Fruit fly (Drosophila melanogaster) whole organism, embryonic: Measurements from ENCODE around the gene ATPsynB.

Experiments
- ATbp ChIP-seq: fragments of 200-800 bp; sonication (Bioruptor generic); optimal IDR thresholded peaks from 2 replicates; lab custom pipeline; 2017; ENCODE audit warnings: missing biosample characterization, mild to moderate bottlenecking, missing genetic modification characterization, missing genetic modification reagents
- CG11504 ChIP-seq: fragments of 200-800 bp; sonication (Bioruptor generic); optimal IDR thresholded peaks from 3 replicates; lab custom pipeline; 2019; ENCODE audit warnings: missing biosample characterization, mild to moderate bottlenecking, missing genetic modification characterization, moderate library complexity
- CG11695 ChIP-seq: fragments of 200-800 bp; sonication (Bioruptor generic); IDR thresholded peaks from 3 replicates; pipeline ENCODE4 v1.3.6; 2022; ENCODE audit warnings: missing biosample characterization, missing genetic modification characterization
- CG12299 ChIP-seq: fragments of 200-800 bp; sonication (Bioruptor generic); optimal IDR thresholded peaks from 2 replicates; lab custom pipeline; 2018; ENCODE audit warnings: missing biosample characterization, mild to moderate bottlenecking, missing genetic modification characterization
- CG15269 ChIP-seq: fragments of 200-800 bp; sonication (Bioruptor generic); optimal IDR thresholded peaks from 2 replicates; lab custom pipeline; 2018; ENCODE audit warnings: missing biosample characterization, mild to moderate bottlenecking, missing genetic modification characterization, moderate library complexity
- CG16779 ChIP-seq: fragments of 200-800 bp; sonication (Bioruptor generic); IDR thresholded peaks from 2 replicates; pipeline ENCODE4 v1.3.6; 2022; ENCODE audit warnings: missing biosample characterization, missing genetic modification characterization
- CG2199 ChIP-seq: fragments of 200-800 bp; sonication (Bioruptor generic); IDR thresholded peaks from 3 replicates; pipeline ENCODE4 v1.3.6; 2022; ENCODE audit warnings: missing biosample characterization, missing genetic modification characterization
- CG2889 ChIP-seq: fragments of 200-800 bp; sonication (Bioruptor generic); IDR thresholded peaks from 3 replicates; pipeline ENCODE4 v1.3.6; 2022; ENCODE audit warnings: missing biosample characterization, missing genetic modification characterization
- CG30431 ChIP-seq: fragments of 200-800 bp; sonication (Bioruptor generic); optimal IDR thresholded peaks from 2 replicates; lab custom pipeline; 2017; ENCODE audit warnings: missing biosample characterization, missing genetic modification characterization
- CG32532 ChIP-seq: fragments of 200-800 bp; sonication (Bioruptor generic); IDR thresholded peaks from 2 replicates; pipeline ENCODE4 v1.3.6; 2022; ENCODE audit warnings: missing biosample characterization, missing genetic modification characterization
- CG3281 ChIP-seq: fragments of 200-800 bp; sonication (Bioruptor generic); optimal IDR thresholded peaks from 3 replicates; lab custom pipeline; 2017; ENCODE audit warnings: missing biosample characterization, mild to moderate bottlenecking, missing genetic modification characterization
- CG4707 ChIP-seq: fragments of 200-800 bp; sonication (Bioruptor generic); optimal IDR thresholded peaks from 2 replicates; lab custom pipeline; 2018; ENCODE audit warnings: missing biosample characterization, mild to moderate bottlenecking, missing genetic modification characterization, moderate library complexity
- CG6175 ChIP-seq: fragments of 200-800 bp; sonication (Bioruptor generic); IDR thresholded peaks from 3 replicates; pipeline ENCODE4 v1.3.6; 2022; ENCODE audit warnings: missing biosample characterization, missing genetic modification characterization
- CG6654 ChIP-seq: fragments of 200-800 bp; sonication (Bioruptor generic); optimal IDR thresholded peaks from 2 replicates; lab custom pipeline; 2017; ENCODE audit warnings: missing biosample characterization, mild to moderate bottlenecking, missing genetic modification characterization
- CG9215 ChIP-seq: fragments of 200-800 bp; sonication (Bioruptor generic); IDR thresholded peaks from 2 replicates; pipeline ENCODE4 v1.3.6; 2022; ENCODE audit warnings: missing biosample characterization, missing genetic modification characterization
- CG9932 ChIP-seq: fragments of 200-800 bp; sonication (Bioruptor generic); IDR thresholded peaks from 2 replicates; pipeline ENCODE4 v1.3.6; 2022; ENCODE audit warnings: missing biosample characterization, missing genetic modification characterization
- CoRest ChIP-seq: fragments of 200-800 bp; sonication (Bioruptor generic); optimal IDR thresholded peaks from 3 replicates; lab custom pipeline; 2018; ENCODE audit warnings: missing biosample characterization, mild to moderate bottlenecking, missing genetic modification characterization, moderate library complexity
- D19A ChIP-seq: fragments of 200-800 bp; optimal IDR thresholded peaks from 3 replicates; lab custom pipeline; 2019; ENCODE audit warnings: missing biosample characterization, mild to moderate bottlenecking, missing genetic modification characterization, moderate library complexity
- D19B ChIP-seq: fragments of 200-800 bp; sonication (Bioruptor generic); optimal IDR thresholded peaks from 2 replicates; lab custom pipeline; 2017; ENCODE audit warnings: missing biosample characterization, mild to moderate bottlenecking, missing genetic modification characterization
- Deaf1 ChIP-seq: fragments of 200-800 bp; optimal IDR thresholded peaks from 3 replicates; lab custom pipeline; 2019; ENCODE audit warnings: missing biosample characterization, mild to moderate bottlenecking, missing genetic modification characterization, moderate library complexity
- HmgZ ChIP-seq: fragments of 200-800 bp; sonication (Bioruptor generic); optimal IDR thresholded peaks from 2 replicates; lab custom pipeline; 2018; ENCODE audit warnings: missing biosample characterization, mild to moderate bottlenecking, missing genetic modification characterization
- Max ChIP-seq: fragments of 200-800 bp; sonication (Bioruptor generic); optimal IDR thresholded peaks from 2 replicates; lab custom pipeline; 2016; ENCODE audit warnings: missing biosample characterization, mild to moderate bottlenecking, missing genetic modification characterization
- Oaz ChIP-seq: fragments of 200-800 bp; sonication (Bioruptor generic); IDR thresholded peaks from 2 replicates; pipeline ENCODE4 v1.3.6; 2022; ENCODE audit warnings: missing biosample characterization, missing genetic modification characterization
- Optix ChIP-seq: fragments of 200-800 bp; sonication (Bioruptor generic); IDR thresholded peaks from 3 replicates; pipeline ENCODE4 v1.3.6; 2022; ENCODE audit warnings: missing biosample characterization, missing genetic modification characterization
- PHDP ChIP-seq: fragments of 200-800 bp; sonication (Bioruptor generic); optimal IDR thresholded peaks from 3 replicates; lab custom pipeline; 2018; ENCODE audit warnings: missing biosample characterization, mild to moderate bottlenecking, missing genetic modification characterization, moderate library complexity
- Trl ChIP-seq, 3 experiments: fragments of >200 bp in 2 of 3; fragments of 200-800 bp in 1 of 3; sonication (Bioruptor generic) in 1 of 3; optimal IDR thresholded peaks; 2 replicates in 1 of 3; 3 replicates in 2 of 3; lab custom pipeline; 2016 to 2017; ENCODE audit warnings: missing biosample characterization in 1 of 3, missing genetic modification characterization in 1 of 3
- bigmax ChIP-seq: fragments of 200-800 bp; sonication (Bioruptor generic); optimal IDR thresholded peaks from 2 replicates; lab custom pipeline; 2018; ENCODE audit warnings: missing biosample characterization, mild to moderate bottlenecking, missing genetic modification characterization
- dm ChIP-seq: fragments of 200-800 bp; sonication (Bioruptor generic); optimal IDR thresholded peaks from 3 replicates; lab custom pipeline; 2016; ENCODE audit warnings: missing biosample characterization, missing genetic modification characterization
- eve ChIP-seq, 2 experiments: fragments of >200 bp; optimal IDR thresholded peaks; 2 replicates each; lab custom pipeline; 2017; ENCODE audit warnings: missing biosample characterization in 2 of 2, missing genetic modification characterization in 2 of 2
- ftz-f1 ChIP-seq: fragments of 200-800 bp; sonication (Bioruptor generic); optimal IDR thresholded peaks from 2 replicates; lab custom pipeline; 2016; ENCODE audit warnings: missing biosample characterization, missing genetic modification characterization
- gcm ChIP-seq: fragments of 200-800 bp; sonication (Bioruptor generic); optimal IDR thresholded peaks from 2 replicates; lab custom pipeline; 2019; ENCODE audit warnings: missing biosample characterization, mild to moderate bottlenecking, missing genetic modification characterization, moderate library complexity
- grau ChIP-seq: fragments of 200-800 bp; optimal IDR thresholded peaks from 3 replicates; lab custom pipeline; 2019; ENCODE audit warnings: missing biosample characterization, mild to moderate bottlenecking, missing genetic modification characterization, moderate library complexity
- h ChIP-seq: fragments of >200 bp; optimal IDR thresholded peaks from 2 replicates; lab custom pipeline; 2017
- hbn ChIP-seq: fragments of 200-800 bp; sonication (Bioruptor generic); IDR thresholded peaks from 2 replicates; pipeline ENCODE4 v1.3.6; 2022; ENCODE audit warnings: missing biosample characterization, missing genetic modification characterization; ENCODE audit not compliant: partially characterized antibody
- klu ChIP-seq: fragments of 200-800 bp; sonication (Bioruptor generic); IDR thresholded peaks from 2 replicates; pipeline ENCODE4 v1.3.6; 2022; ENCODE audit warnings: missing biosample characterization, missing genetic modification characterization
- lov ChIP-seq, 2 experiments: fragments of 200-800 bp in 1 of 2; fragments of >200 bp in 1 of 2; sonication (Bioruptor generic) in 1 of 2; IDR thresholded peaks in 1 of 2; optimal IDR thresholded peaks in 1 of 2; 2 replicates in 1 of 2; 3 replicates in 1 of 2; pipeline versions ENCODE4 v1.3.6 to Lab custom; 2017 to 2022; ENCODE audit warnings: missing biosample characterization in 1 of 2, missing genetic modification characterization in 1 of 2
- nom ChIP-seq: fragments of 200-800 bp; sonication (Bioruptor generic); optimal IDR thresholded peaks from 2 replicates; lab custom pipeline; 2017; ENCODE audit warnings: missing biosample characterization, missing genetic modification characterization, mild to moderate bottlenecking, moderate library complexity, missing genetic modification reagents
- pb ChIP-seq: fragments of 200-800 bp; sonication (Bioruptor generic); optimal IDR thresholded peaks from 3 replicates; lab custom pipeline; 2016; ENCODE audit warnings: missing biosample characterization, missing genetic modification characterization
- phol ChIP-seq: fragments of 200-800 bp; sonication (Bioruptor generic); optimal IDR thresholded peaks from 3 replicates; lab custom pipeline; 2018; ENCODE audit warnings: missing biosample characterization, mild to moderate bottlenecking, missing genetic modification characterization, moderate library complexity
- pros ChIP-seq: fragments of 200-800 bp; sonication (Bioruptor generic); optimal IDR thresholded peaks from 3 replicates; lab custom pipeline; 2019; ENCODE audit warnings: missing biosample characterization, mild to moderate bottlenecking, missing genetic modification characterization, moderate library complexity
- ranshi ChIP-seq: fragments of 200-800 bp; sonication (Bioruptor generic); IDR thresholded peaks from 2 replicates; pipeline ENCODE4 v1.3.6; 2022; ENCODE audit warnings: missing biosample characterization, missing genetic modification characterization
- repo ChIP-seq: fragments of 200-800 bp; sonication (Bioruptor generic); optimal IDR thresholded peaks from 2 replicates; lab custom pipeline; 2016; ENCODE audit warnings: missing biosample characterization, missing genetic modification characterization
- row ChIP-seq: fragments of 200-800 bp; sonication (Bioruptor generic); IDR thresholded peaks from 3 replicates; pipeline ENCODE4 v1.3.6; 2022; ENCODE audit warnings: missing biosample characterization, missing genetic modification characterization
- salm ChIP-seq: fragments of 200-800 bp; sonication (Bioruptor generic); optimal IDR thresholded peaks from 2 replicates; lab custom pipeline; 2018; ENCODE audit warnings: missing biosample characterization, mild to moderate bottlenecking, missing genetic modification characterization
- sc ChIP-seq, 3 experiments: fragments of >200 bp in 2 of 3; fragments of 200-800 bp in 1 of 3; sonication (Bioruptor generic) in 1 of 3; optimal IDR thresholded peaks; 2 replicates in 2 of 3; 3 replicates in 1 of 3; lab custom pipeline; 2017; ENCODE audit warnings: mild to moderate bottlenecking in 1 of 3, missing biosample characterization in 1 of 3, missing genetic modification characterization in 1 of 3, missing genetic modification reagents in 1 of 3
- schlank ChIP-seq: fragments of 200-800 bp; sonication (Bioruptor generic); optimal IDR thresholded peaks from 2 replicates; lab custom pipeline; 2018; ENCODE audit warnings: missing biosample characterization, mild to moderate bottlenecking, missing genetic modification characterization
- sens ChIP-seq: fragments of 200-800 bp; sonication (Bioruptor generic); peaks from one replicate; lab custom pipeline; 2016; ENCODE audit warnings: missing biosample characterization, missing genetic modification characterization
- slbo ChIP-seq: fragments of 200-800 bp; sonication (Bioruptor generic); IDR thresholded peaks from 2 replicates; pipeline ENCODE4 v1.3.6; 2022; ENCODE audit warnings: missing biosample characterization, missing genetic modification characterization
- tx ChIP-seq: fragments of 200-800 bp; sonication (Bioruptor generic); optimal IDR thresholded peaks from 2 replicates; lab custom pipeline; 2016; ENCODE audit warnings: missing biosample characterization, missing genetic modification characterization
- z ChIP-seq: fragments of 200-800 bp; sonication (Bioruptor generic); IDR thresholded peaks from 3 replicates; pipeline ENCODE4 v1.3.6; 2022; ENCODE audit warnings: missing biosample characterization, missing genetic modification characterization

ATPsynB gene

DNA sequence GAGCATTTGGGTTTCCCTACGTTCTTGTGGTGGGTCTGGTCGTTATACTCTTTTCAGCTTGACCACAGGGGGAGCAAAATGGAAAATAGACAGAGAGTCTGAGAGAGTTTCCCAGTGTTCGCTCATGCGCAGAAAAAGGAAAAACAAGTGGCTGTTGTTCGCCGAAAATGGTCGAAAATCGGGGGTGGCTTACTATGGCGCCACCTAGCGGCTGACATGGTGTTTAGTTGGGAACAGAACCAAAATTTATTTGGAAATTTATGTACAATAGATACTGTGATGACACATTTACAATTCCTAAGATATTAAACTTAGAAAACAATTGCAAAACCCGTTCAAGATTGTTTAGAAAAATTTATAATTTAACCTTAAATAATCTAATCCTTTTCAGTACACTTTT lies 21.8 kb downstream of the ATPsynB start (continued):
- TF ChIP-seq CG11504 (peak; percentile 37), lov (optimal IDR thresholded peaks at IDR 0.05; lab: Kevin White, UChicago) (no peak), lov (GFP tag; IDR thresholded peaks at IDR 0.05; lab: Robert Waterston, UW) (no peak), Trl (optimal IDR thresholded peaks at IDR 0.05; lab: Kevin White, UChicago) (peak; percentile 41 to 45), Trl (GFP tag; optimal IDR thresholded peaks at IDR 0.05; lab: Kevin White, UChicago) (no peak), Max (GFP tag; lab: Kevin White, UChicago) (no peak), Oaz (GFP tag; lab: Robert Waterston, UW) (no peak), grau (tag; lab: Kevin White, UChicago) (no peak), CG9932 (GFP tag; lab: Robert Waterston, UW) (peak; percentile 39; the same call in 1 of the 2 replicates), CG4707 (GFP tag; lab: Kevin White, UChicago) (no peak), CG2889 (GFP tag; lab: Robert Waterston, UW) (no peak), repo (GFP tag; lab: Kevin White, UChicago) (no peak), CG30431 (GFP tag; lab: Kevin White, UChicago) (no peak), nom (GFP tag; lab: Kevin White, UChicago) (no peak), CG6175 (GFP tag; lab: Robert Waterston, UW) (no peak), CG12299 (tag; lab: Kevin White, UChicago) (no peak), salm (tag; lab: Kevin White, UChicago) (no peak), CG11695 (GFP tag; lab: Robert Waterston, UW) (no peak), CG16779 (no peak), gcm (GFP tag; lab: Kevin White, UChicago) (no peak), CG9215 (GFP tag; lab: Robert Waterston, UW) (peak; percentile 22; the same call in 1 of the 2 replicates), klu (GFP tag; lab: Robert Waterston, UW) (no peak), tx (GFP tag; lab: Kevin White, UChicago) (no peak), pros (GFP tag; lab: Kevin White, UChicago) (no peak), Optix (no peak), CG32532 (peak; percentile 55), slbo (GFP tag; lab: Robert Waterston, UW) (peak; percentile 36; the same call in 1 of the 2 replicates), bigmax (GFP tag; lab: Kevin White, UChicago) (no peak), schlank (no peak), HmgZ (no peak), ranshi (GFP tag; lab: Robert Waterston, UW) (no peak), CG2199 (peak; percentile 43; the same call in 1 of the 3 replicates), hbn (GFP tag; lab: Robert Waterston, UW) (no peak), CoRest (tag; lab: Kevin White, UChicago) (no peak)

- TF ChIP-seq Optix (no peak), sens (GFP tag; lab: Kevin White, UChicago) (peak; percentile 62), CG32532 (no peak), Deaf1 (peak; percentile 85), ATbp (GFP tag; lab: Kevin White, UChicago) (no peak), D19B (no peak), dm (GFP tag; lab: Kevin White, UChicago) (no peak), h (lab: Kevin White, UChicago) (no peak), ftz-f1 (GFP tag; lab: Kevin White, UChicago) (peak; percentile 63), CG15269 (tag; lab: Kevin White, UChicago) (no peak), z (GFP tag; lab: Robert Waterston, UW) (no peak), CG6654 (GFP tag; lab: Kevin White, UChicago) (no peak), D19A (no peak), PHDP (tag; lab: Kevin White, UChicago) (no peak), eve (GFP tag; optimal IDR thresholded peaks at IDR 0.05; lab: Kevin White, UChicago) (no peak), phol (tag; lab: Kevin White, UChicago) (no peak), sc (optimal IDR thresholded peaks at IDR 0.05; lab: Kevin White, UChicago) (no peak), sc (GFP tag; optimal IDR thresholded peaks at IDR 0.05; lab: Kevin White, UChicago) (no peak), CG3281 (GFP tag; lab: Kevin White, UChicago) (peak; percentile 29), slbo (GFP tag; lab: Robert Waterston, UW) (no peak), row (peak; percentile 32; the same call in 1 of the 3 replicates), pb (no peak)
Measured at dm6 chr3L:9760151-9760749, 30.5 kb downstream of the ATPsynB start, which contains the start of gene CG42268. TSS of gene CG42268 (minus strand) at chr3L:9760395.
